Fruit fly (Drosophila melanogaster) whole organism, wandering third instar larva: ENCODE results near the gene ChAT.

Experiments used
- Hnf4 ChIP-seq: fragments of 200-800 bp; sonication (Bioruptor generic); optimal IDR thresholded peaks from 2 replicates; lab custom pipeline; 2016; ENCODE audit warnings: missing biosample characterization, mild to moderate bottlenecking, missing genetic modification characterization
- brk ChIP-seq: fragments of 200-800 bp; sonication (Bioruptor generic); optimal IDR thresholded peaks from 2 replicates; lab custom pipeline; 2016; ENCODE audit warnings: missing biosample characterization, mild to moderate bottlenecking, missing genetic modification characterization
- lola ChIP-seq: fragments of >200 bp; optimal IDR thresholded peaks from 2 replicates; lab custom pipeline; 2017; ENCODE audit warnings: missing biosample characterization, missing genetic modification characterization
- rgr ChIP-seq: fragments of 200-800 bp; sonication (Bioruptor generic); optimal IDR thresholded peaks from 3 replicates; lab custom pipeline; 2016; ENCODE audit warnings: missing biosample characterization, mild to moderate bottlenecking, missing genetic modification characterization

DNA sequence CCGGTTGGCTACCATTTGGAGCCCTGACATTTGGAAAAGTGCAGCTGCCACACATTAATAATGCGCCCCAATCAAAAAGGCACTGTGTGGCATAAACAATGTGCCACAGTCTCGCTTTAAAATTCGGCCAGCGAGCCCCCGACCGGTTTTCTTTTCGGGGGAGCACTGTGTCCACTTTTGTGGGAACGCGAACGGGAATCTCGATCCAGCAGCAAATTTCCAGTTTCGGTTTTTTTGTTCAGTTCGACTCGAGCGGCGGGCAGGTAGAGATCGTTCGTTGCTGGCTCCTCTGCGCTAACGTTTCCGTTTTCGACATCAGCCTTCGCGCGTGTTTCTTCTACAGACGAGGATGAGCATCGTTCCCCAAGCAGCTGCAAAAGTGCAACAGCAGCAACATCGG, 36.1 kb upstream of the ChAT start, which contains the start of gene CG7702:
- TF ChIP-seq rgr (GFP tag; lab: Kevin White, UChicago) (no peak), brk (GFP tag; lab: Kevin White, UChicago) (no peak), lola (GFP tag; lab: Kevin White, UChicago) (no peak), Hnf4 (GFP tag; lab: Kevin White, UChicago) (no peak)
